Worm (Caenorhabditis elegans) whole organism, L3 larva: ENCODE results near the gene saps-1.

ENCODE experiments used
- R02D3.7 ChIP-seq: fragments of 150-350 bp; optimal IDR thresholded peaks from 2 replicates; lab custom pipeline; 2014; ENCODE audit warnings: missing biosample characterization, missing genetic modification characterization
- ZK546.5 ChIP-seq: sonication (generic microtip); optimal IDR thresholded peaks from 2 replicates; lab custom pipeline; 2017; ENCODE audit warnings: missing biosample characterization, missing genetic modification characterization
- aly-2 ChIP-seq: fragments of 150-350 bp; optimal IDR thresholded peaks from 2 replicates; lab custom pipeline; 2014; ENCODE audit warnings: missing biosample characterization, missing genetic modification characterization
- ama-1 ChIP-seq: fragments of 150-350 bp; optimal IDR thresholded peaks from 2 replicates; lab custom pipeline; 2018
- ceh-16 ChIP-seq: sonication (generic microtip); optimal IDR thresholded peaks from 2 replicates; lab custom pipeline; 2017; ENCODE audit warnings: missing biosample characterization, missing genetic modification characterization
- ceh-9 ChIP-seq: sonication (generic microtip); optimal IDR thresholded peaks from 2 replicates; lab custom pipeline; 2018; ENCODE audit warnings: missing biosample characterization, missing genetic modification characterization
- egl-27 ChIP-seq: sonication (generic microtip); optimal IDR thresholded peaks from 4 replicates; lab custom pipeline; 2017; ENCODE audit warnings: missing biosample characterization, missing genetic modification reagents, missing genetic modification characterization
- elt-2 ChIP-seq: sonication (generic microtip); optimal IDR thresholded peaks from 2 replicates; lab custom pipeline; 2016; ENCODE audit warnings: missing genetic modification reagents, mild to moderate bottlenecking, missing genetic modification characterization, missing compliant biosample characterization
- elt-3 ChIP-seq, 3 experiments: fragments of 150-350 bp in 1 of 3; sonication (generic microtip) in 2 of 3; optimal IDR thresholded peaks; 2 replicates in 2 of 3; 4 replicates in 1 of 3; lab custom pipeline; 2014 to 2017; ENCODE audit warnings: missing biosample characterization in 3 of 3, missing genetic modification characterization in 3 of 3
- fkh-10 ChIP-seq: sonication (generic microtip); optimal IDR thresholded peaks from 2 replicates; lab custom pipeline; 2017; ENCODE audit warnings: missing biosample characterization, missing genetic modification reagents, missing genetic modification characterization
- jun-1 ChIP-seq: fragments of 150-350 bp; optimal IDR thresholded peaks from 2 replicates; lab custom pipeline; 2014; ENCODE audit warnings: missing biosample characterization, missing genetic modification reagents, missing genetic modification characterization
- lin-15B ChIP-seq: fragments of 150-350 bp; optimal IDR thresholded peaks from 2 replicates; lab custom pipeline; 2014; ENCODE audit warnings: missing biosample characterization, missing genetic modification characterization
- lin-39 ChIP-seq: fragments of 150-350 bp; optimal IDR thresholded peaks from 2 replicates; lab custom pipeline; 2018; ENCODE audit warnings: missing biosample characterization, missing genetic modification reagents, missing genetic modification characterization
- mml-1 ChIP-seq: fragments of 150-350 bp; sonication (generic microtip); optimal IDR thresholded peaks from 3 replicates; lab custom pipeline; 2014; ENCODE audit warnings: missing biosample characterization, missing genetic modification characterization
- nfya-1 ChIP-seq: sonication (generic microtip); optimal IDR thresholded peaks from 2 replicates; lab custom pipeline; 2017; ENCODE audit warnings: missing genetic modification characterization, mild to moderate bottlenecking, missing compliant biosample characterization, antibody characterized with exemption, moderate library complexity; ENCODE audit not compliant: insufficient read depth
- nhr-23 ChIP-seq: fragments of 150-350 bp; optimal IDR thresholded peaks from 2 replicates; lab custom pipeline; 2014; ENCODE audit warnings: missing biosample characterization, missing genetic modification reagents, missing genetic modification characterization
- nhr-25 ChIP-seq: sonication (generic microtip); optimal IDR thresholded peaks from 2 replicates; lab custom pipeline; 2017; ENCODE audit warnings: missing biosample characterization, missing genetic modification characterization
- nhr-28 ChIP-seq: fragments of 150-350 bp; optimal IDR thresholded peaks from 2 replicates; lab custom pipeline; 2014; ENCODE audit warnings: missing biosample characterization, missing genetic modification characterization
- nhr-43 ChIP-seq: sonication (generic microtip); optimal IDR thresholded peaks from 2 replicates; lab custom pipeline; 2016; ENCODE audit warnings: mild to moderate bottlenecking, missing genetic modification characterization, missing compliant biosample characterization; ENCODE audit not compliant: poor library complexity, severe bottlenecking
- nhr-76 ChIP-seq: fragments of 150-350 bp; sonication (generic microtip); optimal IDR thresholded peaks from 5 replicates; lab custom pipeline; 2014; ENCODE audit warnings: missing biosample characterization, missing genetic modification characterization
- nhr-77 ChIP-seq: fragments of 150-350 bp; optimal IDR thresholded peaks from 2 replicates; lab custom pipeline; 2014; ENCODE audit warnings: missing biosample characterization, missing genetic modification characterization
- pha-4 ChIP-seq: fragments of 150-350 bp; optimal IDR thresholded peaks from 2 replicates; lab custom pipeline; 2014; ENCODE audit warnings: missing biosample characterization, missing genetic modification reagents, missing genetic modification characterization
- skn-1 ChIP-seq: fragments of 150-350 bp; optimal IDR thresholded peaks from 2 replicates; lab custom pipeline; 2014; ENCODE audit warnings: missing biosample characterization, missing genetic modification characterization
- snpc-4 ChIP-seq: fragments of 150-350 bp; optimal IDR thresholded peaks from 2 replicates; lab custom pipeline; 2014; ENCODE audit warnings: missing biosample characterization, missing genetic modification characterization
- tbx-2 ChIP-seq: sonication (generic microtip); optimal IDR thresholded peaks from 2 replicates; lab custom pipeline; 2016; ENCODE audit warnings: mild to moderate bottlenecking, missing genetic modification characterization, missing compliant biosample characterization
- unc-39 ChIP-seq: sonication (generic microtip); optimal IDR thresholded peaks from 4 replicates; lab custom pipeline; 2017; ENCODE audit warnings: missing biosample characterization, missing genetic modification characterization
- unc-62 ChIP-seq: fragments of 150-350 bp; sonication (generic microtip); optimal IDR thresholded peaks from 4 replicates; lab custom pipeline; 2014; ENCODE audit warnings: missing biosample characterization, missing genetic modification reagents, missing genetic modification characterization
- ztf-4 ChIP-seq: fragments of 150-350 bp; optimal IDR thresholded peaks from 2 replicates; lab custom pipeline; 2014; ENCODE audit warnings: missing biosample characterization, missing genetic modification characterization

The saps-1 gene

DNA sequence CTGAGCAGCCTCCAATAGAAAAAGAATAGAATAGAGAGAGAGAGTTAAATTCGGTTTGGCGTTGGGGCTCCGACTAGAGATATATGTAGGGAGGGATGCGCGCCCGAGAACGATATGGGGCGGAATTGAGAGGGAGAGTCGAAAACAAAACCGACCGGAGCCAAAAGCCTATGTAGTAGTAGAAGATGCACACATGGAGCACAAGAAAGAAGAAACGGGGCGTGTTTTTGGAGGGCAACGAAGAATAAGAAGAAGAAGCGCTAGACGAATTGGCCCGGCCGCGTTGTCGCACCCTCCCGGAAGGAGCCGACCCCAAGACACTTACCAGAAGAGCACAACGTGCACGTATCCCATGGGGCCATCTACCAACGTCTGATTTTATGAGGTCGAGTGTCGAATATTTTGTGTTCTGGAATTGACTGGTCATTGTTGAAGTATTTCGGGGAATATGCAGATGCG lies 31.6 kb downstream of the saps-1 start, which contains the start of gene tag-180:
TSS of gene tag-180 (minus strand) at position 409 of the 459 bp plus-strand sequence.
- TF ChIP-seq nhr-43 (tag; lab: Kevin White, UChicago) (no peak), nfya-1 (no peak), lin-15B (tag; lab: Kevin White, UChicago) (no peak), nhr-28 (tag; lab: Kevin White, UChicago) (no peak), unc-62 (GFP tag; lab: Kevin White, UChicago) (no peak), egl-27 (tag; lab: Kevin White, UChicago) (no peak), skn-1 (tag; lab: Kevin White, UChicago) (no peak), tbx-2 (no peak), nhr-77 (tag; lab: Kevin White, UChicago) (no peak), jun-1 (no peak), elt-2 (tag; lab: Kevin White, UChicago) (no peak), ztf-4 (no peak), unc-39 (tag; lab: Kevin White, UChicago) (no peak), aly-2 (tag; lab: Kevin White, UChicago) (no peak), nhr-76 (no peak), pha-4 (tag; lab: Kevin White, UChicago) (no peak), ama-1 (lab: Kevin White, UChicago) (no peak), nhr-23 (tag; lab: Kevin White, UChicago) (no peak), ceh-16 (tag; lab: Kevin White, UChicago) (no peak), ceh-9 (tag; lab: Kevin White, UChicago) (no peak)
- TF ChIP-seq, all 47 proteins: peak for 0

DNA sequence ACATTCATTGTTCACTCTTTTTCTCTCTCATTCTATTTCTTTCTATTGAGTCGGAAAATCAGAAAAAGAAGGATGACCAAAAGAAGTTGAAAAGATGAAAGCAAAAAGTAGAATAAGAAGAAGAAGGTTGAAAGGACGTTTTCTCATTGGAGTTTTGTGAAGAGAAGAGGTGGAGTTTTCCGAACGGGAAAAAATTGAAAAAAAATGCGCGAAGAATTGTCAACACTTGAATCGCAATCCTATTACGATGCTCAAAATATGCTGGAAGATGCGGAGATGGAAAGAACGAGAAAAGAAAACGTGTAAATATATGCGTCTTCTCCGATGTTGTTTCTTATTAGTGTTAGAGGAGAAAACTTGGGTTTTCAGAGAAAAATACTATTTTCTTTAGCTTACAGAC lies 35.9 kb downstream of the saps-1 start:
- TF ChIP-seq fkh-10 = peak; percentile 83
- TF ChIP-seq R02D3.7 (tag; lab: Kevin White, UChicago) = no peak

DNA sequence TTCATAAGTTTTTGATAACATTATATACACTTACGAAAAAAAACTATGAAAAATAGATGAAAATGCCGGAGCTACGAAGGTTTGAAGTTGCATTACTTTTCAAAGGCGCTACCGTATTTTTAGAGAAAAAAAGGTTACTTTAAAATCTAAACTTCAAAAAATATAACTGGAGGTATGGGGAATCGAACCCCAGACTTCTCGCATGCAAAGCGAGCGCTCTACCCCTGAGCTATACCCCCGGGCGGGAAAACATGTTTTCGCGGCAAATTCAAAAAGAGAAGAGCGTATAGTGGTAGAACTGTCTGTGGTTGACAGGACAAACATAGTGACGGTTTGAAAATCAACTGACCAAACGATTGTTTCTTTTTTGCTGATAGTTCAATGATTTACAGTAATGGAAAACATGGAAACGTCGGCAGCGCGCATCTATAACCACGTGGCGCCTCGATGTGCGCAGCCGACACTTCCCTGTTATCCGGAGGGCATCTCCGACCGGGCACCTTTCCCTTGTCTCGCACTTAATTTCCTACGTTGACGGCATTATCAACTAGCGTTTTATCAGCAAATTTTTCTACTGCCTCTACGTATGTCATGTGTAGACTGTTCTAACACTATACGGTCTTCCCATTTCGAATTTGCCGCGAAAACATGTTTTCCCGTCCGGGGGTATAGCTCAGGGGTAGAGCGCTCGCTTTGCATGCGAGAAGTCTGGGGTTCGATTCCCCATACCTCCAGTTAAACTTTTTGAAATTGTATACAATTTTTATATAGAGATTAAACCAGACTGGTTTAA lies 36.6 kb downstream of the saps-1 start:
- TF ChIP-seq nhr-25 (tag; lab: Kevin White, UChicago) = peak; percentile 38
- peak; percentile 67 for TF ChIP-seq elt-2 (tag; lab: Kevin White, UChicago)
- TF ChIP-seq snpc-4 (tag; lab: Kevin White, UChicago) = peak; percentile 66
- TF ChIP-seq mml-1 (tag; lab: Kevin White, UChicago) = no peak

DNA sequence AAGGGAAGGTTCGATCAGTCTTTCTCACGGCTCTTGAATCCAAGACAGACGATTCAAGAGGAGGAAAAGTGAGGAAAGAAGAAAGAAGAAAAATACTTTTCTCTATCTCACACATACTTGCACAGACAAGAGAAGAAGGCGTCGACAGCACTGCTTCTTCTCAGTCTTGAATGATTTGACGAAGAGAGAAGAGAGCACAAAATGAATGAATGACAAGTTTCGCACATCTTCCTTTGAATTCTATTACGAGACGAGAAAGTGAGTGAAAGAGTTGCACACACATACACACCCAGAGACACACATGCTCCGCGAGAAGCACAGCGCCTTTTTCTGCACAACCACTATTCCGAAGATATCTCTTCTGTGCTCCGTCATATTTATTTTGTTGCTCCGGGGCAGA lies 38.2 kb downstream of the saps-1 start:
- TF ChIP-seq ZK546.5 (tag; lab: Kevin White, UChicago) (no peak), lin-39 (tag; lab: Kevin White, UChicago) (peak; percentile 9), fkh-10 (peak; percentile 67)
- TF ChIP-seq, all 47 proteins: peak for 2

DNA sequence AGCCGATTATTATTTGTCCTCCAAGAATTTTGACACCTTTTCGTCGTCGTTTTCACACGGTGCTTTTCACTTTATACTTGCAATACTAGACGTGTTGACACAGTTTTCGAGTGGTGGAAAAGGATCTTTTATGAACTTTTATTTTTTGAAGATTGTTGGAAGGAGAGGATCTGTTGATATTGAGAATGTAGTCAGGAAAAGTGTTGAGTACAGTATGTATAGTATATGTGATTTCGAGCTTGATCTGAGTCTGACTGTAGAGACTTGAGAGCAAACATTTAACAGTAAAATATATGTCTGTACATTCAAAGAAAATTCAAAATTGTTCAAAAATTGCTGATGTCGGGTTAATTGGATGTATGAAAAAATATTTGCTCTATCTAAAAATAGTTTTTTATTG lies 38.7 kb downstream of the saps-1 start:
- peak in 1 of 3 experiments; percentile 75 for TF ChIP-seq elt-3 (tag; optimal IDR thresholded peaks at IDR 0.05; lab: Kevin White, UChicago)
- TF ChIP-seq nhr-43 (tag; lab: Kevin White, UChicago) = peak; percentile 72
- peak; percentile 71 for TF ChIP-seq nhr-23 (tag; lab: Kevin White, UChicago)
- no peak for TF ChIP-seq nfya-1
- TF ChIP-seq nhr-28 (tag; lab: Kevin White, UChicago) = peak; percentile 7
- TF ChIP-seq tbx-2 = peak; percentile 33

DNA sequence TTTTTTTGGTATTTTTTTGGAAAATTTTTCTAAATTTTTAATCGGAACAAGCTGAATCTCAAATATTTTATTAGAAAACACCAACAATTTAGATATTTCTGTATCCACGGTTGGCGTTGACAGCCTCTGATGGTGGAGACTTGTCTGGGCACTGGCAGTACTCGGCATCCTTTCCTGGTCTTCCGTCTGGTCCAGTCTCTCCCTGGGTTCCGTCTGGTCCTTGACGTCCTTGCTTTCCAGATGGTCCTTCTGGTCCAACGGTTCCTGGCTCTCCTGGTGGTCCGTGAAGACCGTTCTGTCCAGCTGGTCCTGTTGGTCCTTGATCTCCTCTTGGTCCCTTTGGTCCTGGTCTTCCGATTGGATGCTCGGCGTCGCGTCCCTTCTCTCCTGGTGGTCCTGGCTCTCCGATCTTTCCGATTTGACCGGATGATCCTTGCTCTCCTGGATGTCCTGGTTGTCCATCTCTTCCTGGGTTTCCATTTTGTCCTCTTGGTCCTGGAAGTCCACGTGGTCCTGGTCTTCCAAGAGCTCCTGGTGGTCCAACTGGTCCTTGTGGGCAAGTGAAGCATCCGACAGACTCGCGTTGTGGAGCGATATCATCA lies 39.3 kb downstream of the saps-1 start:
- TF ChIP-seq ZK546.5 (tag; lab: Kevin White, UChicago) (no peak), nhr-25 (tag; lab: Kevin White, UChicago) (no peak), ceh-9 (tag; lab: Kevin White, UChicago) (no peak), nhr-28 (tag; lab: Kevin White, UChicago) (no peak), nhr-43 (tag; lab: Kevin White, UChicago) (peak; percentile 23), skn-1 (tag; lab: Kevin White, UChicago) (no peak), ama-1 (lab: Kevin White, UChicago) (peak; percentile 28), egl-27 (tag; lab: Kevin White, UChicago) (no peak), R02D3.7 (tag; lab: Kevin White, UChicago) (no peak)
